Fruit fly (Drosophila melanogaster) whole organism, adult: Measurements from ENCODE around the gene CG6276.
A peak's percentile ranks its signal among the peaks of the same experiment; 100 is the strongest.

Source experiments
- CG12768 ChIP-seq: fragments of 200-800 bp; sonication (Bioruptor generic); optimal IDR thresholded peaks from 2 replicates; lab custom pipeline; 2017; ENCODE audit warnings: missing biosample characterization, missing genetic modification characterization, mild to moderate bottlenecking, moderate library complexity, missing genetic modification reagents
- CG1620 ChIP-seq: fragments of 200-800 bp; sonication (Bioruptor generic); optimal IDR thresholded peaks from 2 replicates; lab custom pipeline; 2016; ENCODE audit warnings: missing biosample characterization, missing genetic modification characterization
- CG5204 ChIP-seq: fragments of 200-800 bp; sonication (Bioruptor generic); optimal IDR thresholded peaks from 2 replicates; lab custom pipeline; 2016; ENCODE audit warnings: missing biosample characterization, missing genetic modification characterization
- Hr96 ChIP-seq: fragments of 200-800 bp; sonication (Bioruptor generic); optimal IDR thresholded peaks from 2 replicates; lab custom pipeline; 2016; ENCODE audit warnings: missing biosample characterization, missing genetic modification characterization
- cic ChIP-seq: fragments of 200-800 bp; sonication (Bioruptor generic); optimal IDR thresholded peaks from 2 replicates; lab custom pipeline; 2017; ENCODE audit warnings: missing biosample characterization, mild to moderate bottlenecking, missing genetic modification characterization, moderate library complexity
- cnc ChIP-seq, 2 experiments: fragments of >200 bp; optimal IDR thresholded peaks; 2 replicates each; lab custom pipeline; 2017
- kay ChIP-seq: fragments of 200-800 bp; sonication (Bioruptor generic); peaks from one replicate; lab custom pipeline; 2016; ENCODE audit warnings: missing biosample characterization, missing genetic modification characterization, borderline replicate concordance
- ovo ChIP-seq: fragments of 200-800 bp; sonication (Bioruptor generic); optimal IDR thresholded peaks from 2 replicates; lab custom pipeline; 2016; ENCODE audit warnings: missing biosample characterization, missing genetic modification characterization
- pad ChIP-seq: fragments of 200-800 bp; sonication (Bioruptor generic); optimal IDR thresholded peaks from 3 replicates; lab custom pipeline; 2017; ENCODE audit warnings: missing biosample characterization, missing genetic modification characterization, mild to moderate bottlenecking, moderate library complexity, missing genetic modification reagents
- toe ChIP-seq: fragments of 200-800 bp; sonication (Bioruptor generic); optimal IDR thresholded peaks from 2 replicates; lab custom pipeline; 2016; ENCODE audit warnings: missing biosample characterization, missing genetic modification characterization

dm6 chr3R:15287763-15288162 is 32.1 kb downstream of the CG6276 start:
- no peak for TF ChIP-seq toe (GFP tag; lab: Kevin White, UChicago)
- peak; percentile 44 for TF ChIP-seq pad (GFP tag; lab: Kevin White, UChicago)
- no peak for TF ChIP-seq kay (GFP tag; lab: Kevin White, UChicago)
- no peak for TF ChIP-seq cic (GFP tag; lab: Kevin White, UChicago)
- TF ChIP-seq ovo (GFP tag; lab: Kevin White, UChicago): peak; percentile 63
- no peak for TF ChIP-seq CG5204 (GFP tag; lab: Kevin White, UChicago)
- peak in 1 of 2 experiments; percentile 32 for TF ChIP-seq cnc (optimal IDR thresholded peaks at IDR 0.05; lab: Kevin White, UChicago)
- no peak for TF ChIP-seq CG12768 (GFP tag; lab: Kevin White, UChicago)
- peak; percentile 30 for TF ChIP-seq CG1620 (GFP tag; lab: Kevin White, UChicago)
- TF ChIP-seq Hr96: no peak
